Worm (Caenorhabditis elegans) whole organism, L3 larva: ENCODE measurements around the gene C25E10.12.

Experiments
- ZK546.5 ChIP-seq: sonication (generic microtip); optimal IDR thresholded peaks from 2 replicates; lab custom pipeline; 2017; ENCODE audit warnings: missing biosample characterization, missing genetic modification characterization
- aly-2 ChIP-seq: fragments of 150-350 bp; optimal IDR thresholded peaks from 2 replicates; lab custom pipeline; 2014; ENCODE audit warnings: missing biosample characterization, missing genetic modification characterization
- ceh-82 ChIP-seq: fragments of 150-350 bp; optimal IDR thresholded peaks from 2 replicates; lab custom pipeline; 2014; ENCODE audit warnings: missing biosample characterization, missing genetic modification characterization

DNA sequence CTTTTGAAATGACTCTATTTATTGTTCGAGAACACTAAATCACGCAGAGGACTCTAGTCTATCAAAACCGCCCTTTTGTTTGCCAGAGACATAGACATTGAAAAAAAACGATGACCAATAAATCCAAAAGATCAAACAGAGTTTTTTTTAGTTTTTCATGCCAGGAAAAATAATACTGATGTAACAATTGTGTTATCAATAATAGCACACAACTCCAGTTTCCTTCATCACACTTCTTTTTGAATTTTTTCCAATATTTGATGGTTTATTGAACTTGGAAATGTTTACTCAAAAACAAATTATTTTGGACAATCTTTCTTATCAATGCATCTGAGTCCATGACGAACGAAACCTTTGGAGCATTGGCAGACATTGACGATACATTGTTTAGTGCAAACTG is 8.3 kb downstream of the C25E10.12 start, which contains the start of gene C25E10.8:
- TF ChIP-seq aly-2 (tag; lab: Kevin White, UChicago): no peak
- TF ChIP-seq ZK546.5 (tag; lab: Kevin White, UChicago): no peak
- no peak for TF ChIP-seq ceh-82 (tag; lab: Kevin White, UChicago)
